Worm (Caenorhabditis elegans) whole organism, young adult: ENCODE measurements around the gene ztf-9.

Source experiments
- Y53F4B.3 ChIP-seq: fragments of 200-800 bp; sonication (Bioruptor generic); IDR thresholded peaks from 2 replicates; pipeline ENCODE4 v1.3.6; 2022; ENCODE audit warnings: missing genetic modification reagents, missing genetic modification characterization, missing compliant biosample characterization
- bed-2 ChIP-seq: fragments of 200-800 bp; sonication (Bioruptor generic); IDR thresholded peaks from 2 replicates; pipeline ENCODE4 v1.3.6; 2022; ENCODE audit warnings: missing genetic modification reagents, missing genetic modification characterization, missing compliant biosample characterization
- ets-4 ChIP-seq: fragments of 200-800 bp; sonication (Bioruptor generic); optimal IDR thresholded peaks from 2 replicates; lab custom pipeline; 2018; ENCODE audit warnings: mild to moderate bottlenecking, missing genetic modification characterization, missing compliant biosample characterization
- lin-40 ChIP-seq: sonication (generic microtip); optimal IDR thresholded peaks from 2 replicates; lab custom pipeline; 2016; ENCODE audit warnings: missing genetic modification characterization, mild to moderate bottlenecking, missing compliant biosample characterization, missing genotype, missing genetic modification reagents
- nfya-1 ChIP-seq: sonication (generic microtip); optimal IDR thresholded peaks from 2 replicates; lab custom pipeline; 2017; ENCODE audit warnings: antibody characterized with exemption, missing compliant biosample characterization, missing genetic modification characterization, borderline replicate concordance; ENCODE audit not compliant: insufficient read depth
- nhr-90 ChIP-seq: sonication (generic microtip); optimal IDR thresholded peaks from 2 replicates; lab custom pipeline; 2016; ENCODE audit warnings: missing genotype, mild to moderate bottlenecking, missing genetic modification characterization, missing compliant biosample characterization
- pha-4 ChIP-seq: fragments of 150-350 bp; sonication (generic microtip); optimal IDR thresholded peaks from 2 replicates; lab custom pipeline; 2014; ENCODE audit warnings: missing biosample characterization, missing genetic modification reagents, missing genetic modification characterization
- rec-8 ChIP-seq, 2 experiments: sonication (generic microtip); optimal IDR thresholded peaks; 2 replicates each; lab custom pipeline; 2016; ENCODE audit warnings: mild to moderate bottlenecking in 2 of 2, missing genetic modification characterization in 2 of 2, missing genetic modification reagents in 2 of 2, missing genotype in 2 of 2, missing biosample characterization in 1 of 2, missing compliant biosample characterization in 1 of 2, moderate library complexity in 1 of 2
- snpc-1.1 ChIP-seq: sonication (generic microtip); optimal IDR thresholded peaks from 2 replicates; lab custom pipeline; 2017; ENCODE audit warnings: missing genetic modification characterization, mild to moderate bottlenecking, missing compliant biosample characterization, antibody characterized with exemption, moderate library complexity, missing genotype, missing genetic modification reagents; ENCODE audit not compliant: insufficient read depth
- unc-130 ChIP-seq: sonication (generic microtip); optimal IDR thresholded peaks from 2 replicates; lab custom pipeline; 2016; ENCODE audit warnings: missing genetic modification reagents, missing genetic modification characterization, missing compliant biosample characterization
- unc-62 ChIP-seq: fragments of 150-350 bp; optimal IDR thresholded peaks from 2 replicates; lab custom pipeline; 2014; ENCODE audit warnings: missing biosample characterization, missing genetic modification reagents, missing genetic modification characterization
- zim-3 ChIP-seq: sonication (generic microtip); optimal IDR thresholded peaks from 2 replicates; lab custom pipeline; 2017; ENCODE audit warnings: mild to moderate bottlenecking, missing genetic modification characterization, moderate library complexity, missing compliant biosample characterization
- ztf-25 ChIP-seq: fragments of 200-800 bp; sonication (Bioruptor generic); IDR thresholded peaks from 2 replicates; pipeline ENCODE4 v1.3.6; 2022; ENCODE audit warnings: missing genetic modification reagents, missing genetic modification characterization, missing compliant biosample characterization

DNA sequence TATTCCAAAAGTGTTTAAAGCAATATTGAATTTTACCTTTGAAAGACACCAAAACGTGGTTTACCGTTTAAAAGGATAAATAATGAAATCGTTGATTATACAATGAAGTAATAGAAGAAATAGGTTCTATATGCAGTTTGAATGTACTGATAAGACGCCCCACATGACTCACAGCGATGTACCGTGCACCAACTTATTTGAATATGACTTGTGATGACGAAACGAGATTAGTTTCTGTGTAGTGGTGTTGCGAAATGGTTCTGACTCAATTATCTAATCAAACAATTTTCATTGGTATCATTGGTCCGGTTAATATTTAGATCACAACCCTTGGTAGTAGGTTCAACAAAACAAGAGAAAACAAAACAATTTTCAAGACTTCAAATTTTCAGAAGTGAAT is 19.2 kb upstream of the ztf-9 start:
- TF ChIP-seq pha-4 (tag; lab: Kevin White, UChicago) (no peak), nhr-90 (no peak), ets-4 (GFP tag; lab: Kevin White, UChicago) (no peak), unc-62 (no peak), unc-130 (no peak), Y53F4B.3 (GFP tag; lab: Robert Waterston, UW) (no peak), bed-2 (GFP tag; lab: Robert Waterston, UW) (no peak), rec-8 (tag; optimal IDR thresholded peaks at IDR 0.05; lab: Kevin White, UChicago) (no peak), snpc-1.1 (tag; lab: Kevin White, UChicago) (no peak), lin-40 (tag; lab: Kevin White, UChicago) (no peak), ztf-25 (GFP tag; lab: Robert Waterston, UW) (no peak), zim-3 (tag; lab: Kevin White, UChicago) (no peak), nfya-1 (tag; lab: Kevin White, UChicago) (no peak)
